Fruit fly (Drosophila melanogaster): ENCODE data around the gene grp.

Gene grp

DNA sequence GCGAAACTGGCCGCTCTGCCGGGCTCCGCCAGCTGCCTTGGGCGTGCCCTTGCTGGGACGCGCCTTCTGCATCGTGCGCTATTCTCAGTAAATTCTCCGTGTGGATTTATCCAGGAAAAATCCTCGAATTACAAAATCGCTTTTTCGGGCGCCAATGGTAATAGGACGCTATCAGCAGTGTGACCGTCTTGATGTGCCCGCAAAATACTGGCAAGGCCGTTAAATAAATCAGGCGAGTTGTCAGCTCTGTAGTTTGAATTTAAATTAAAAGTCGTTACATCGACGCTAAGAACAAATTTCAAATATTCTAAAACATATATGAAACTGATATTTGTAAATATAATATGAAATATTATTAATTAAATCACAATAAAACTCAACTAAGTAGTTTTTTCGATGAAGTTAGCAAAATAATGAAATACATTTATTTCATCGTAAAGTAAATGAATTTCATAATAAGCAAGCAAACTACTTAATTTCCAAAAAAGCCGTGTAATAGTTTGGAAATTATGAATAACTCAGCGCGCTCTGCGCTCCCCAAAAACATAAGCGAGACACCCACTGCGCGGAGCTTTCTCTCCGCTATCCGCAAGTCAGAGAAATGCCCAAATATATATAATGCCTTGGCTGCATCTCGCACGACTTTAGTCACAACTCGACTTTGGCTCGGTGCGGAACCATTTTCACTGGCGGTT lies 58.5 kb downstream of the grp start, which contains the start of the genes glu and ChLD3 (continued):
- TF ChIP-seq phol (tag; optimal IDR thresholded peaks at IDR 0.05) (peak; percentile 28), stwl (tag; optimal IDR thresholded peaks at IDR 0.05) (peak; percentile 39), sqz (GFP tag; optimal IDR thresholded peaks at IDR 0.05) (no peak), CrebB (tag; optimal IDR thresholded peaks at IDR 0.05) (no peak), gfzf (GFP tag; optimal IDR thresholded peaks at IDR 0.05) (peak; percentile 82), Tbp (GFP tag; optimal IDR thresholded peaks at IDR 0.05) (no peak), tgo (GFP tag; IDR thresholded peaks at IDR 0.05) (no peak)

DNA sequence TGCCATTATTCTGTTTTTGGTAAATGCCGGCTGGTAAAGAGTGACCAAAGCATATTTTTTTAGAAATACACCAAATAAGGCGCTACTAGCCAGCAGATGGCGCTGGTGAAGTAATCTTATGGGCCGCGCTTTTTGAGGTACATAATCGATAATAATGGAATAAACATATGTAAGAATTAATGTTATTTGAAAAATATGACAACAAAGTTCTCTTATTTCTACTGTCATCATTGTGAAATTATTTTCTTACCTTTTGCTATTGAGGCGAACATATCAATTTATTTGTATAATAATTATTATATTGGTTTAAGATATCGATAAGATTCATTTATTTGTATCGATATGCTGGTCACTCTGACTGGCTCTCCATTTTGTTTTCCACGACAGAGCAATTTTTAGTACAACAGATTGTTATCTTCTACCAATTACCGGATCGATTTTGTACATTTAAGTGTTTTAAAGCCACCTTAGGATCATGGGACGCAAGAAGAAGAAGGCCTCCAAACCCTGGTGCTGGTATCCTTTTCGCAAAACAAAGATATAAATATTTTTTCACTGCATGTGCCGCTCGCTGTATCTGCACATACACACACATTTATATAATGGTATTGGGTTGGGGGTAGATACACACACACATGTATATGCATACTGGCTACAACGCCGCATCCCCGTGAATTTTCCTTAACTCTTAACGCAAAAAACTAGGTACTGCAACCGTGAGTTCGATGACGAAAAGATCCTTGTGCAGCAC lies 63.4 kb downstream of the grp start, which contains the start of the genes LSm7 and BuGZ:
Gene LSm7 (minus strand): TSS at position 46 of the 751 bp plus-strand sequence.
Gene BuGZ (plus strand): TSS at position 351 of the 751 bp plus-strand sequence.
- peak; percentile 90 for TF ChIP-seq Med (GFP tag)
- peak; percentile 10 for TF ChIP-seq chn (GFP tag; optimal IDR thresholded peaks at IDR 0.05)
- TF ChIP-seq CG4617 (GFP tag; optimal IDR thresholded peaks at IDR 0.05; ENCODE audit: borderline replicate concordance), result peak; percentile 51
- TF ChIP-seq dm (GFP tag; optimal IDR thresholded peaks at IDR 0.05), result peak; percentile 14
- no peak for TF ChIP-seq tup (GFP tag; optimal IDR thresholded peaks at IDR 0.05)
- no peak for TF ChIP-seq D (optimal IDR thresholded peaks at IDR 0.05)
- peak; percentile 29 for TF ChIP-seq D (GFP tag; optimal IDR thresholded peaks at IDR 0.05)
- TF ChIP-seq CG14710 (tag; optimal IDR thresholded peaks at IDR 0.05), result peak; percentile 82
- peak; percentile 45; the same call in 1 of the 2 replicates for TF ChIP-seq amos (GFP tag; IDR thresholded peaks at IDR 0.05; ENCODE audit: partially characterized antibody)
- TF ChIP-seq CG33213 (GFP tag; optimal IDR thresholded peaks at IDR 0.05), result peak; percentile 58
- TF ChIP-seq phol (tag; optimal IDR thresholded peaks at IDR 0.05), result peak; percentile 99
- TF ChIP-seq inv (GFP tag; IDR thresholded peaks at IDR 0.05; ENCODE audit: partially characterized antibody), result peak; percentile 60
- TF ChIP-seq CG34422 (GFP tag; IDR thresholded peaks at IDR 0.05), result peak; percentile 22; the same call in 1 of the 3 replicates
- peak; percentile 98 for TF ChIP-seq MESR4 (GFP tag; optimal IDR thresholded peaks at IDR 0.05)
- TF ChIP-seq sens (GFP tag), result peak; percentile 76
- peak; percentile 75 for TF ChIP-seq Lhr (GFP tag; optimal IDR thresholded peaks at IDR 0.05)
- peak; percentile 40 for TF ChIP-seq HHEX (GFP tag; optimal IDR thresholded peaks at IDR 0.05)
- TF ChIP-seq Dek (tag; optimal IDR thresholded peaks at IDR 0.05), result no peak
- peak; percentile 38 for TF ChIP-seq CG7987 (GFP tag; optimal IDR thresholded peaks at IDR 0.05)
- peak; percentile 73 for TF ChIP-seq CG13287 (GFP tag; IDR thresholded peaks at IDR 0.05; ENCODE audit: partially characterized antibody)
- no peak for TF ChIP-seq CG9609 (GFP tag; optimal IDR thresholded peaks at IDR 0.05)
- TF ChIP-seq CG17802 (tag; optimal IDR thresholded peaks at IDR 0.05), result no peak
- TF ChIP-seq CG8924 (tag; optimal IDR thresholded peaks at IDR 0.05), result peak; percentile 63
- no peak for TF ChIP-seq Awh (GFP tag; IDR thresholded peaks at IDR 0.05)
- no peak for TF ChIP-seq tap (tag; optimal IDR thresholded peaks at IDR 0.05)
- TF ChIP-seq CG1832 (GFP tag; optimal IDR thresholded peaks at IDR 0.05), result no peak
- peak; percentile 16 for TF ChIP-seq CG2875 (GFP tag; optimal IDR thresholded peaks at IDR 0.05)
- peak; percentile 75 for TF ChIP-seq Scr (GFP tag; IDR thresholded peaks at IDR 0.05; ENCODE audit: partially characterized antibody)
- TF ChIP-seq vvl (GFP tag; IDR thresholded peaks at IDR 0.05), result peak; percentile 44; the same call in 1 of the 2 replicates
- TF ChIP-seq bcd (GFP tag; optimal IDR thresholded peaks at IDR 0.05), result peak; percentile 57
- TF ChIP-seq Pdp1 (GFP tag; optimal IDR thresholded peaks at IDR 0.05), result peak; percentile 14 to 77
- peak; percentile 8 for TF ChIP-seq BtbVII (GFP tag; optimal IDR thresholded peaks at IDR 0.05)
- TF ChIP-seq lilli (GFP tag; optimal IDR thresholded peaks at IDR 0.05), result peak; percentile 8
- TF ChIP-seq ewg (GFP tag; optimal IDR thresholded peaks at IDR 0.05), result peak; percentile 36
- peak; percentile 38 for TF ChIP-seq Hsf (GFP tag; optimal IDR thresholded peaks at IDR 0.05)
- TF ChIP-seq Chrac-16 (GFP tag; optimal IDR thresholded peaks at IDR 0.05), result peak; percentile 20
- TF ChIP-seq CG17912 (GFP tag; optimal IDR thresholded peaks at IDR 0.05), result peak; percentile 74
- TF ChIP-seq Ets97D (GFP tag; optimal IDR thresholded peaks at IDR 0.05), result peak; percentile 31
- TF ChIP-seq CG18262 (tag; optimal IDR thresholded peaks at IDR 0.05), result peak; percentile 63
